Fruit fly (Drosophila melanogaster) S2 (cell line): ENCODE results near the gene CG32388.

Source experiments
- CG8478 ChIP-seq: fragments of >200 bp; optimal IDR thresholded peaks from 2 replicates; lab custom pipeline; 2018
- CTCF ChIP-seq, 2 experiments: fragments of >200 bp; optimal IDR thresholded peaks; 2 replicates each; lab custom pipeline; 2018

DNA sequence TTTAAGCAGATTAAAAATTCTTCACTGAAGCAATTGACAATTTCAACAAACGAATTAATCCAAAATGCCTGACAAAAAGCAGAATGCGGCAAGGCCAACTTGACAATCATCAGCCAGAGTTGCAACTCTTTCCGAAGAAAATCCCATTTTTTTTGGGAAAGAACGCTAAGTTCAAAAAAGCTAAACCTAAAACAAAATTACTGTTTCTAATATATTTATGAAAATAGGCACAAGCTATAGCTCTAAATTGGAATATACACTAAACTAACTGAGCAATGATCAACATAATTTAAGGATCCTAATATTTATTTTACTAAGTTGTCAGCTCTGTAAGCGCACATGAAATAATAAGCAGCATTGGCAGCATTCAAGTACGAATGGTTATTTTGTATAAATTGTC is 12.0 kb downstream of the CG32388 start, which contains the start of gene CG10063:
- TF ChIP-seq CTCF (optimal IDR thresholded peaks at IDR 0.05; lab: Kevin White, UChicago), result no peak
- no peak for TF ChIP-seq CG8478 (lab: Kevin White, UChicago)
